Worm (Caenorhabditis elegans) whole organism, L1 larva: ENCODE data around the gene sdc-3.

Source experiments
- C16A3.4 ChIP-seq: fragments of 150-350 bp; optimal IDR thresholded peaks from 2 replicates; lab custom pipeline; 2014; ENCODE audit warnings: missing biosample characterization, missing genetic modification characterization
- C34B4.2 ChIP-seq: sonication (generic microtip); optimal IDR thresholded peaks from 2 replicates; lab custom pipeline; 2017; ENCODE audit warnings: mild to moderate bottlenecking, missing genetic modification characterization, missing compliant biosample characterization
- Y116A8C.19 ChIP-seq: sonication (generic microtip); optimal IDR thresholded peaks from 2 replicates; lab custom pipeline; 2016; ENCODE audit warnings: missing compliant biosample characterization, missing genetic modification characterization, borderline replicate concordance
- aly-2 ChIP-seq: fragments of 150-350 bp; optimal IDR thresholded peaks from 2 replicates; lab custom pipeline; 2014; ENCODE audit warnings: missing biosample characterization, missing genetic modification characterization
- blmp-1 ChIP-seq: fragments of 150-350 bp; optimal IDR thresholded peaks from 2 replicates; lab custom pipeline; 2014; ENCODE audit warnings: missing biosample characterization, missing genetic modification characterization
- ceh-8 ChIP-seq: fragments of 200-800 bp; sonication (Bioruptor generic); optimal IDR thresholded peaks from 2 replicates; lab custom pipeline; 2018; ENCODE audit warnings: mild to moderate bottlenecking, missing genetic modification characterization, moderate library complexity, missing compliant biosample characterization
- ceh-90 ChIP-seq: sonication (generic microtip); optimal IDR thresholded peaks from 2 replicates; lab custom pipeline; 2016; ENCODE audit warnings: missing genetic modification characterization, missing compliant biosample characterization
- dpl-1 ChIP-seq, 3 experiments: fragments of 150-350 bp in 2 of 3; sonication (generic microtip) in 1 of 3; optimal IDR thresholded peaks; 2 replicates each; lab custom pipeline; 2014 to 2017; ENCODE audit warnings: missing biosample characterization in 3 of 3, missing genetic modification characterization in 3 of 3, missing genetic modification reagents in 3 of 3
- dsc-1 ChIP-seq: sonication (generic microtip); optimal IDR thresholded peaks from 2 replicates; lab custom pipeline; 2016; ENCODE audit warnings: mild to moderate bottlenecking, missing genetic modification characterization, missing compliant biosample characterization
- efl-1 ChIP-seq, 4 experiments: fragments of 150-350 bp; optimal IDR thresholded peaks in 3 of 4; peaks in 1 of 4; 1 replicate in 1 of 4; 2 replicates in 3 of 4; lab custom pipeline; 2014; ENCODE audit warnings: missing biosample characterization in 2 of 4, missing genetic modification characterization in 2 of 4, missing genetic modification reagents in 2 of 4
- efl-3 ChIP-seq: fragments of 200-800 bp; sonication (Bioruptor generic); optimal IDR thresholded peaks from 2 replicates; lab custom pipeline; 2018; ENCODE audit warnings: mild to moderate bottlenecking, missing genetic modification characterization, missing compliant biosample characterization
- egl-13 ChIP-seq: sonication (generic microtip); optimal IDR thresholded peaks from 2 replicates; lab custom pipeline; 2016; ENCODE audit warnings: missing genotype, missing genetic modification reagents, missing genetic modification characterization, missing compliant biosample characterization
- egl-27 ChIP-seq, 2 experiments: fragments of 150-350 bp in 1 of 2; sonication (generic microtip); optimal IDR thresholded peaks; 3 replicates each; lab custom pipeline; 2017 to 2018; ENCODE audit warnings: missing biosample characterization in 2 of 2, missing genetic modification characterization in 2 of 2, missing genetic modification reagents in 2 of 2
- elt-3 ChIP-seq, 6 experiments: fragments of 150-350 bp in 1 of 6; sonication (generic microtip); optimal IDR thresholded peaks; 2 replicates each; lab custom pipeline; 2017 to 2018; ENCODE audit warnings: missing biosample characterization in 6 of 6, missing genetic modification characterization in 6 of 6, inconsistent platforms in 1 of 6
- ets-5 ChIP-seq: fragments of 200-800 bp; sonication (Bioruptor generic); IDR thresholded peaks from 2 replicates; pipeline ENCODE4 v1.3.6; 2022; ENCODE audit warnings: missing genetic modification characterization, missing compliant biosample characterization
- fos-1 ChIP-seq: fragments of 150-350 bp; optimal IDR thresholded peaks from 2 replicates; lab custom pipeline; 2014; ENCODE audit warnings: missing biosample characterization, missing genetic modification characterization
- hpl-2 ChIP-seq: fragments of 150-350 bp; optimal IDR thresholded peaks from 2 replicates; lab custom pipeline; 2014; ENCODE audit warnings: missing biosample characterization, missing genetic modification reagents, missing genetic modification characterization
- irx-1 ChIP-seq: sonication (generic microtip); optimal IDR thresholded peaks from 2 replicates; lab custom pipeline; 2016; ENCODE audit warnings: missing genetic modification characterization, missing compliant biosample characterization
- lin-14 ChIP-seq: fragments of 200-800 bp; sonication (Bioruptor generic); optimal IDR thresholded peaks from 2 replicates; lab custom pipeline; 2018; ENCODE audit warnings: mild to moderate bottlenecking, missing genetic modification characterization, moderate library complexity, missing compliant biosample characterization
- lin-35 ChIP-seq, 2 experiments: fragments of 150-350 bp; optimal IDR thresholded peaks; 2 replicates each; lab custom pipeline; 2014; ENCODE audit warnings: missing biosample characterization in 2 of 2, missing genetic modification characterization in 2 of 2, missing genetic modification reagents in 2 of 2
- lsy-2 ChIP-seq, 2 experiments: fragments of 150-350 bp; optimal IDR thresholded peaks; 2 replicates each; lab custom pipeline; 2014; ENCODE audit warnings: missing biosample characterization in 2 of 2, missing genetic modification characterization in 2 of 2
- mdl-1 ChIP-seq, 2 experiments: fragments of 150-350 bp; optimal IDR thresholded peaks; 2 replicates each; lab custom pipeline; 2014 to 2017; ENCODE audit warnings: missing biosample characterization in 2 of 2, missing genetic modification characterization in 2 of 2, inconsistent platforms in 1 of 2
- mep-1 ChIP-seq: fragments of 150-350 bp; optimal IDR thresholded peaks from 2 replicates; lab custom pipeline; 2014; ENCODE audit warnings: missing biosample characterization, missing genetic modification characterization
- nhr-237 ChIP-seq: fragments of 150-350 bp; optimal IDR thresholded peaks from 2 replicates; lab custom pipeline; 2014; ENCODE audit warnings: missing biosample characterization, missing genetic modification characterization
- nhr-47 ChIP-seq: sonication (generic microtip); optimal IDR thresholded peaks from 2 replicates; lab custom pipeline; 2016; ENCODE audit warnings: mild to moderate bottlenecking, missing genetic modification characterization, moderate library complexity, missing compliant biosample characterization
- nhr-71 ChIP-seq: sonication (generic microtip); optimal IDR thresholded peaks from 2 replicates; lab custom pipeline; 2016; ENCODE audit warnings: mild to moderate bottlenecking, missing genetic modification characterization, moderate library complexity, missing compliant biosample characterization
- nhr-76 ChIP-seq: sonication (generic microtip); optimal IDR thresholded peaks from 2 replicates; lab custom pipeline; 2017; ENCODE audit warnings: missing biosample characterization, missing genetic modification characterization
- nhr-77 ChIP-seq: fragments of 150-350 bp; optimal IDR thresholded peaks from 2 replicates; lab custom pipeline; 2014; ENCODE audit warnings: missing biosample characterization, missing genetic modification characterization
- nhr-84 ChIP-seq: sonication (generic microtip); optimal IDR thresholded peaks from 2 replicates; lab custom pipeline; 2017; ENCODE audit warnings: missing biosample characterization, missing genetic modification characterization
- nhr-85 ChIP-seq: sonication (generic microtip); peaks from one replicate; lab custom pipeline; 2016; ENCODE audit warnings: missing genetic modification characterization, inconsistent platforms, missing compliant biosample characterization
- nhr-90 ChIP-seq: sonication (generic microtip); optimal IDR thresholded peaks from 2 replicates; lab custom pipeline; 2016; ENCODE audit warnings: mild to moderate bottlenecking, missing genetic modification characterization, missing compliant biosample characterization; ENCODE audit not compliant: poor library complexity
- pax-3 ChIP-seq: fragments of 200-800 bp; sonication (Bioruptor generic); optimal IDR thresholded peaks from 2 replicates; lab custom pipeline; 2018; ENCODE audit warnings: mild to moderate bottlenecking, missing genetic modification characterization, moderate library complexity, missing compliant biosample characterization
- pqm-1 ChIP-seq: sonication (generic microtip); optimal IDR thresholded peaks from 3 replicates; lab custom pipeline; 2017; ENCODE audit warnings: missing biosample characterization, missing genetic modification characterization
- rnt-1 ChIP-seq: sonication (generic microtip); optimal IDR thresholded peaks from 2 replicates; lab custom pipeline; 2016; ENCODE audit warnings: mild to moderate bottlenecking, missing genetic modification characterization, moderate library complexity, missing compliant biosample characterization
- skn-1 ChIP-seq: fragments of 150-350 bp; optimal IDR thresholded peaks from 2 replicates; lab custom pipeline; 2014; ENCODE audit warnings: missing biosample characterization, missing genetic modification characterization
- snu-23 ChIP-seq: sonication (generic microtip); optimal IDR thresholded peaks from 2 replicates; lab custom pipeline; 2016; ENCODE audit warnings: missing genetic modification characterization, missing compliant biosample characterization
- sox-4 ChIP-seq: sonication (generic microtip); optimal IDR thresholded peaks from 2 replicates; lab custom pipeline; 2016; ENCODE audit warnings: missing genetic modification characterization, missing compliant biosample characterization
- tbx-2 ChIP-seq: sonication (generic microtip); optimal IDR thresholded peaks from 2 replicates; lab custom pipeline; 2016; ENCODE audit warnings: missing genetic modification characterization, missing compliant biosample characterization
- unc-30 ChIP-seq: sonication (generic microtip); optimal IDR thresholded peaks from 2 replicates; lab custom pipeline; 2017; ENCODE audit warnings: missing biosample characterization, missing genetic modification characterization
- unc-62 ChIP-seq: fragments of 150-350 bp; optimal IDR thresholded peaks from 2 replicates; lab custom pipeline; 2014; ENCODE audit warnings: missing biosample characterization, missing genetic modification reagents, missing genetic modification characterization
- unc-86 ChIP-seq: sonication (generic microtip); optimal IDR thresholded peaks from 2 replicates; lab custom pipeline; 2016; ENCODE audit warnings: missing genetic modification characterization, missing compliant biosample characterization
- zip-4 ChIP-seq: fragments of 200-800 bp; sonication (Bioruptor generic); optimal IDR thresholded peaks from 2 replicates; lab custom pipeline; 2018; ENCODE audit warnings: mild to moderate bottlenecking, missing genetic modification characterization, moderate library complexity, missing compliant biosample characterization
- ztf-11 ChIP-seq, 2 experiments: sonication (generic microtip); optimal IDR thresholded peaks; 2 replicates each; lab custom pipeline; 2016 to 2017; ENCODE audit warnings: missing genetic modification characterization in 2 of 2, missing biosample characterization in 1 of 2, missing compliant biosample characterization in 1 of 2

Gene sdc-3

DNA sequence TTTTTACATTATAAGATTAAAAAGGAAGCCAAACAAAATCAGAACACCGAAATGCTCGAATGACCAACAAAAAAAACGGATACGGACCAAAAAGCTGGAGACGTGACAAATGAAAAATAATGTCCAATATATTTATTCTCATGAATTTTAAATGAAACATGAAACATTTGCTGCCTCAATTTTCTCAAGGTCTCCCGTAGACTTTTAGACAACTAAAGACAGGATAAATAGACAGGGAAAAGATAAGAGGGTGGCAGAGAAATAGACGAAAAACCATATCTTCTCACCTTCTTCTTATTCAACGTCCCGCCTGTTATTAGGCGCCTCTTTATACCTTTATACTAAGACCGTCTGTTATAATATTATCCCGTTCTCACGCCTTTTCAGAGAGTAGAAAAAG lies 32.2 kb downstream of the sdc-3 start:
- TF ChIP-seq nhr-84 (no peak), mep-1 (tag; lab: Kevin White, UChicago) (peak; percentile 4), lin-35 (GFP tag; optimal IDR thresholded peaks at IDR 0.05; lab: Kevin White, UChicago) (peak in 1 of 2 experiments; percentile 1), rnt-1 (tag; lab: Kevin White, UChicago) (peak; percentile 11), nhr-90 (tag; lab: Kevin White, UChicago) (peak; percentile 4), nhr-76 (tag; lab: Kevin White, UChicago) (no peak), elt-3 (tag; optimal IDR thresholded peaks at IDR 0.05; lab: Kevin White, UChicago) (peak in 1 of 6 experiments; percentile 36), unc-86 (tag; lab: Kevin White, UChicago) (no peak), blmp-1 (tag; lab: Kevin White, UChicago) (peak; percentile 39), sox-4 (tag; lab: Kevin White, UChicago) (no peak), lin-14 (peak; percentile 44), dpl-1 (GFP tag; optimal IDR thresholded peaks at IDR 0.05; lab: Kevin White, UChicago) (no peak), snu-23 (GFP tag; lab: Kevin White, UChicago) (peak; percentile 33), lsy-2 (tag; optimal IDR thresholded peaks at IDR 0.05; lab: Kevin White, UChicago) (peak in 1 of 2 experiments; percentile 11), skn-1 (tag; lab: Kevin White, UChicago) (peak; percentile 7), irx-1 (tag; lab: Kevin White, UChicago) (no peak), nhr-85 (peak; percentile 54), egl-13 (tag; lab: Kevin White, UChicago) (no peak), nhr-71 (tag; lab: Kevin White, UChicago) (peak; percentile 48)

DNA sequence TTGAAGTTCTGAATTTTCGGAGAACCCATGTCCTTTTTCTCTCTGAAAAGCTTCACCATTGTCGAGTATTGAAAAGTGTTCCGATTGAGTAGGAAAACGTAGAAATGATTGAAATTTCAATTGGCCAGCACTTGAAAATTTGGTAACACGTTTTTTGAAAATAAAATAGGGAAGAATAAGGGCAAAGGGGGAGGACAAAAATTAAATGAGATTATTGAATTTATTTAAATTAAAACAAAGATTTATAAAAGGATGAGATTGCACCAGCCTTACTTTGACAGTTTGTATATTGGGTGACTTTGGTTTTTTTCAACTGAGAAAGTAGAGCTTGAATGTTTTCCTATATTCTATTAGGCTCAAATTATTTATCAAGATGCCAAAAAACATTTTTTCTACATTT lies 33.8 kb downstream of the sdc-3 start, which contains the start of gene obr-2:
obr-2 (minus strand) TSS at position 101 of the 400 bp plus-strand sequence.
- TF ChIP-seq nhr-90 (tag; lab: Kevin White, UChicago) = no peak
- TF ChIP-seq nhr-71 (tag; lab: Kevin White, UChicago) = no peak
- no peak for TF ChIP-seq blmp-1 (tag; lab: Kevin White, UChicago)

DNA sequence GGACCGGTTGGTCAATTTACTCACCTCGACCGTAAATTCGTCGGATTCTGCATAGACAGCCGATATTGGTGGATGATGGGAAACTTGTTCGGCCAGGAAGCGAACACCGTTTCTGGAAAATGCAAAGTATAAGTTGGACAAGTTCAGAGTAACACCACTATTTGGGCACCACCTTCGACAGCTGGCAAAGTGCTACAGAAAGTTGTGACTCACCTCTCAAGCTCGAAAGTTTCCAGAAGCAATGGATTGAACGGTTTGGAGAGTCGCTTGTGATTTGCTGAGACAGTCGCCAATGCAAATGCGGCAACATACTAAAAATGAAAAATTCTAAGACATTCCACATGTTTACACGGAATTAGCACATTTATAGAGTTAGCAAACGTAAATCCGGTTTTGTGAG lies 34.7 kb downstream of the sdc-3 start:
- no peak for TF ChIP-seq rnt-1 (tag; lab: Kevin White, UChicago)
- no peak for TF ChIP-seq Y116A8C.19
- no peak for TF ChIP-seq irx-1 (tag; lab: Kevin White, UChicago)
- no peak for TF ChIP-seq pax-3 (tag; lab: Kevin White, UChicago)
- TF ChIP-seq ceh-90 = no peak
- TF ChIP-seq nhr-77 (tag; lab: Kevin White, UChicago) = no peak
- TF ChIP-seq lin-35 (GFP tag; optimal IDR thresholded peaks at IDR 0.05; lab: Kevin White, UChicago) = no peak
- TF ChIP-seq fos-1 (tag; lab: Kevin White, UChicago) = no peak
- TF ChIP-seq nhr-47 (tag; lab: Kevin White, UChicago) = no peak
- no peak for TF ChIP-seq C16A3.4
- TF ChIP-seq blmp-1 (tag; lab: Kevin White, UChicago) = no peak
- TF ChIP-seq unc-30 (tag; lab: Kevin White, UChicago) = no peak
- TF ChIP-seq hpl-2 = no peak
- no peak for TF ChIP-seq ets-5 (GFP tag; lab: Robert Waterston, UW)

DNA sequence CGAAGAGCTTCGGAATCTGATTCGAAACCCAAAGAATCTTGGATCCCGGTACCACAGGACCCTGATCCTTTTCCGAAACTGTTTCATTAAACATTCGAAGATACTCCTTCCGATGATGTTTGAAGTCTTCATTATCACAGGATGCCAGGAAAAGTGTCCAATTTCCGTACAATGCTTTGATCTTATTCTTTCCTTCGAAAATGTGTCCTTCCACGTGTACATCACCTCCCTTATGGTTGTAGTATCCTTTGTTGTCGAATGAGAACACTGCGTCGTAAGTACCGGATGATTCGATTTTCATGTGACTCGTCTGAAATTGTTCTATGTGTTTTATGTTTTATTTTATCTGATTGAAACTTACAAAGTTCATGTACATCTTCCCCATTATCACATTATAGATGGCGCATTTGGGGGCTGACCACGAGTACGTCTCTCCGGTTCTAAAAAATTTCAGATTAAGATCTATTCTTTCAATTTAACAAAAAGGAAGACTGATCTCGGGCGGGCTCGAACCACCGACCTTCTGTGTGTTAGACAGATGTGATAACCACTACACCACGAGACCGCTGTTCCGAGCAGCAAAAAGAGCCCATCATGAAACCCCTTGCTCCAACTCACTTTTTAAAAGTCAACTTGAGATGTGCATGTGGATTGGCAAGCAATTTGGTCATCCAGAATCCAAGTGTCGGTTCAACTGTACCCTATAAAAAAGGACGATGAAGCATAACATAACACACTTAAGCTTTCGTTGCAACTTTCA lies 35.3 kb downstream of the sdc-3 start:
- TF ChIP-seq pqm-1 (tag; lab: Kevin White, UChicago) = no peak
- peak; percentile 36 for TF ChIP-seq nhr-71 (tag; lab: Kevin White, UChicago)
- peak; percentile 12 for TF ChIP-seq nhr-47 (tag; lab: Kevin White, UChicago)
- no peak for TF ChIP-seq egl-27 (tag; optimal IDR thresholded peaks at IDR 0.05; lab: Kevin White, UChicago)
- TF ChIP-seq rnt-1 (tag; lab: Kevin White, UChicago) = peak; percentile 70
- TF ChIP-seq snu-23 (GFP tag; lab: Kevin White, UChicago) = peak; percentile 29
- TF ChIP-seq mdl-1 (tag; optimal IDR thresholded peaks at IDR 0.05; lab: Kevin White, UChicago) = no peak
- no peak for TF ChIP-seq nhr-76 (tag; lab: Kevin White, UChicago)
- no peak for TF ChIP-seq ets-5 (GFP tag; lab: Robert Waterston, UW)
- TF ChIP-seq ceh-8 (GFP tag; lab: Kevin White, UChicago) = no peak
- peak; percentile 67 for TF ChIP-seq nhr-85
- peak in 1 of 2 experiments; percentile 18 for TF ChIP-seq lin-35 (GFP tag; optimal IDR thresholded peaks at IDR 0.05; lab: Kevin White, UChicago)
- no peak for TF ChIP-seq efl-3
- peak in 1 of 2 experiments; percentile 15 for TF ChIP-seq efl-1 (optimal IDR thresholded peaks at IDR 0.05; lab: Kevin White, UChicago)
- peak in 1 of 2 experiments; percentile 84 for TF ChIP-seq efl-1 (GFP tag; optimal IDR thresholded peaks at IDR 0.05 in 1 of 2; lab: Kevin White, UChicago)
- TF ChIP-seq zip-4 (GFP tag; lab: Kevin White, UChicago) = no peak
- TF ChIP-seq ztf-11 (tag; optimal IDR thresholded peaks at IDR 0.05; lab: Kevin White, UChicago) = no peak
- TF ChIP-seq tbx-2 (tag; lab: Kevin White, UChicago) = no peak
- TF ChIP-seq dsc-1 (tag; lab: Kevin White, UChicago) = peak; percentile 24
- TF ChIP-seq nhr-237 (tag; lab: Kevin White, UChicago) = no peak
- no peak for TF ChIP-seq C34B4.2 (tag; lab: Kevin White, UChicago)
- no peak for TF ChIP-seq aly-2 (tag; lab: Kevin White, UChicago)
- TF ChIP-seq unc-62 = no peak
